Fruit fly (Drosophila melanogaster) whole organism, prepupa: ENCODE results near the gene RpL3.

Source experiments
- Eip78C ChIP-seq: fragments of 200-800 bp; sonication (Bioruptor generic); peaks from one replicate; lab custom pipeline; 2016; ENCODE audit warnings: missing biosample characterization, missing genetic modification characterization
- Gug ChIP-seq: fragments of 200-800 bp; sonication (Bioruptor generic); IDR thresholded peaks from 2 replicates; pipeline ENCODE4 v1.3.6; 2022; ENCODE audit warnings: missing biosample characterization, missing genetic modification characterization
- Lpt ChIP-seq: fragments of 200-800 bp; sonication (Bioruptor generic); optimal IDR thresholded peaks from 3 replicates; lab custom pipeline; 2016; ENCODE audit warnings: missing biosample characterization, missing genetic modification characterization
- achi ChIP-seq: fragments of 200-800 bp; sonication (Bioruptor generic); optimal IDR thresholded peaks from 3 replicates; lab custom pipeline; 2016; ENCODE audit warnings: missing biosample characterization, missing genetic modification characterization
- lz ChIP-seq: fragments of 200-800 bp; sonication (Bioruptor generic); optimal IDR thresholded peaks from 3 replicates; lab custom pipeline; 2016; ENCODE audit warnings: missing biosample characterization, missing genetic modification characterization
- net ChIP-seq: fragments of 200-800 bp; sonication (Bioruptor generic); optimal IDR thresholded peaks from 3 replicates; lab custom pipeline; 2016; ENCODE audit warnings: missing biosample characterization, missing genetic modification characterization
- svp ChIP-seq: fragments of 200-800 bp; sonication (Bioruptor generic); peaks from one replicate; lab custom pipeline; 2016; ENCODE audit warnings: missing biosample characterization, missing genetic modification characterization

DNA sequence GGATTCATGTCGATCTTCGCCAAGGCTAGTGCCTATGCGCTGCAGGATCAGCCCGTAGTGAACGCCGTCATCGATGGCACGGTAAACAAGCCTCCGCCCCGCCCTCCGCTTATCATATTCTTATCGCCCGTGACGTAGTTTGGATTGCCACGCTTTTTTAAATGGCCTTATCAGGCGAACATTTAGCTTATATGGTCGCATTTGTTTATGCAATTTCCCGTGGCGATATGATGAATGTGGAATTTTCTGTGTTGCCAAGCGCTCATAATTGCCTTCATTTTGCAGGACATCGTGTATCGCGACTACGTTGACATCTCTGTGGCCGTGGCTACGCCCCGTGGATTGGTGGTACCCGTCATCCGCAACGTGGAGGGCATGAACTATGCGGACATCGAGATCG is 24.1 kb downstream of the RpL3 start:
- TF ChIP-seq Lpt (GFP tag; lab: Kevin White, UChicago) (no peak), net (GFP tag; lab: Kevin White, UChicago) (no peak), achi (GFP tag; lab: Kevin White, UChicago) (no peak), Eip78C (GFP tag; lab: Kevin White, UChicago) (no peak), lz (no peak), svp (GFP tag; lab: Kevin White, UChicago) (peak; percentile 77), Gug (GFP tag; lab: Robert Waterston, UW) (no peak)
